Worm (Caenorhabditis elegans): ENCODE measurements around the gene cey-1.

The cey-1 gene

ce11 chrII:10995600-10995999 is 45.4 kb downstream of the cey-1 start:
- no peak for TF ChIP-seq egl-27 (tag; optimal IDR thresholded peaks at IDR 0.05)
- TF ChIP-seq mdl-1 (tag; optimal IDR thresholded peaks at IDR 0.05), result no peak
- no peak for TF ChIP-seq sea-2 (GFP tag; optimal IDR thresholded peaks at IDR 0.05)
- no peak for TF ChIP-seq nhr-23 (tag; optimal IDR thresholded peaks at IDR 0.05)
- TF ChIP-seq elt-1 (tag; optimal IDR thresholded peaks at IDR 0.05), result no peak
- no peak for TF ChIP-seq unc-62 (GFP tag; optimal IDR thresholded peaks at IDR 0.05)
- no peak for TF ChIP-seq lin-39 (tag; optimal IDR thresholded peaks at IDR 0.05)
- no peak for TF ChIP-seq pqm-1 (tag; optimal IDR thresholded peaks at IDR 0.05)
- no peak for TF ChIP-seq daf-12 (tag; optimal IDR thresholded peaks at IDR 0.05)
- TF ChIP-seq nhr-12 (tag; optimal IDR thresholded peaks at IDR 0.05), result no peak
- TF ChIP-seq fkh-10 (GFP tag; optimal IDR thresholded peaks at IDR 0.05), result no peak
- TF ChIP-seq lsy-12 (tag; optimal IDR thresholded peaks at IDR 0.05), result no peak
- no peak for TF ChIP-seq egl-5 (tag; optimal IDR thresholded peaks at IDR 0.05)
- TF ChIP-seq tbx-2 (tag; optimal IDR thresholded peaks at IDR 0.05), result no peak
- TF ChIP-seq ceh-28 (tag; optimal IDR thresholded peaks at IDR 0.05), result no peak
- no peak for TF ChIP-seq elt-2 (tag; optimal IDR thresholded peaks at IDR 0.05)
- no peak for TF ChIP-seq fkh-2 (tag; optimal IDR thresholded peaks at IDR 0.05)
- no peak for TF ChIP-seq unc-39 (tag; optimal IDR thresholded peaks at IDR 0.05)

ce11 chrII:10993607-10994229 is 47.3 kb downstream of the cey-1 start:
- TF ChIP-seq elt-1 (tag; optimal IDR thresholded peaks at IDR 0.05), result peak; percentile 89
- no peak for TF ChIP-seq eor-1 (tag; optimal IDR thresholded peaks at IDR 0.05)

- no peak for TF ChIP-seq daf-12 (tag; optimal IDR thresholded peaks at IDR 0.05)
- peak; percentile 71 for TF ChIP-seq lin-39 (tag; optimal IDR thresholded peaks at IDR 0.05)
- TF ChIP-seq nhr-28 (tag; optimal IDR thresholded peaks at IDR 0.05), result no peak
- TF ChIP-seq nfya-1 (tag; optimal IDR thresholded peaks at IDR 0.05; ENCODE audit: insufficient read depth), result no peak
- no peak for TF ChIP-seq fkh-2 (tag; optimal IDR thresholded peaks at IDR 0.05)
- TF ChIP-seq pqm-1 (tag; optimal IDR thresholded peaks at IDR 0.05), result no peak
- no peak for TF ChIP-seq nhr-67 (tag; optimal IDR thresholded peaks at IDR 0.05)
- no peak for TF ChIP-seq ceh-82 (tag; optimal IDR thresholded peaks at IDR 0.05)
Observed at ce11 chrII:10990592-10990991, 50.4 kb downstream of the cey-1 start.

Measured in whole organism, L3 larva.